Worm (Caenorhabditis elegans): Measurements from ENCODE around the gene gmps-1.

DNA sequence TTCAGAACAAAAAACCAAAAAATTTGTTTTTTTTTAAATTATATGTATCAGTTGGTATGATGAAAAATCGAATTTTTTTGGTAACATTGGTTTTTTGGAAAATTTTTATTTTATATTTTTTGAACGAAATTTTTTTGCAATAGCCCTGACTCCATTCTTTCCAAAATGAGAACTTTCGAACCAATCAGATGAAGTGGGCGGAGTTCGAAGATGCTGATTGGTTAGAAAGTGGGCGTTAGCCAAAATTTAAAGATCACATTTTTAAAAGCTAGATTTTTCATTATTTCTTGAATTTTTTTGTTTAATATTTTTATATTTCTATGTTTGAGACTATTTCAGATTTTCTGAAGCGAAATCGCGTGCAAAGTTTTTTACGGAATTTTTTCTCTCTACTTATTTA is 7.2 kb downstream of the gmps-1 start:
- TF ChIP-seq madf-6 (GFP tag; IDR thresholded peaks at IDR 0.05) (no peak), lin-54 (GFP tag; optimal IDR thresholded peaks at IDR 0.05) (no peak), ceh-91 (GFP tag; IDR thresholded peaks at IDR 0.05) (no peak), ztf-3 (GFP tag; optimal IDR thresholded peaks at IDR 0.05) (no peak), ceh-27 (GFP tag; optimal IDR thresholded peaks at IDR 0.05) (no peak)
